Worm (Caenorhabditis elegans) whole organism, young adult: ENCODE measurements around the gene F52E1.5.

Source experiments
- B0336.3 ChIP-seq: fragments of 200-800 bp; sonication (Bioruptor generic); IDR thresholded peaks from 2 replicates; pipeline ENCODE4 v1.3.6; 2022; ENCODE audit warnings: missing genetic modification characterization, missing compliant biosample characterization
- D2030.7 ChIP-seq: fragments of 200-800 bp; sonication (Bioruptor generic); IDR thresholded peaks from 2 replicates; pipeline ENCODE4 v1.3.6; 2022; ENCODE audit warnings: missing genetic modification reagents, missing genetic modification characterization, missing compliant biosample characterization
- F23B12.7 ChIP-seq: sonication (generic microtip); optimal IDR thresholded peaks from 2 replicates; lab custom pipeline; 2017; ENCODE audit warnings: missing genetic modification characterization, mild to moderate bottlenecking, missing compliant biosample characterization, antibody characterized with exemption, moderate library complexity; ENCODE audit not compliant: insufficient read depth
- F55B11.4 ChIP-seq: sonication (generic microtip); optimal IDR thresholded peaks from 2 replicates; lab custom pipeline; 2016; ENCODE audit warnings: missing compliant biosample characterization, missing genetic modification characterization, borderline replicate concordance; ENCODE audit not compliant: insufficient read depth
- Y56A3A.18 ChIP-seq: fragments of 200-800 bp; sonication (Bioruptor generic); IDR thresholded peaks from 2 replicates; pipeline ENCODE4 v1.3.6; 2022; ENCODE audit warnings: missing genetic modification reagents, missing genetic modification characterization, missing compliant biosample characterization
- Y79H2A.3 ChIP-seq: fragments of 200-800 bp; sonication (Bioruptor generic); conservative IDR thresholded peaks from 2 replicates; pipeline ENCODE4 v1.3.6; 2022; ENCODE audit warnings: missing genetic modification reagents, missing genetic modification characterization, missing compliant biosample characterization
- atf-7 ChIP-seq: sonication (generic microtip); optimal IDR thresholded peaks from 2 replicates; lab custom pipeline; 2017; ENCODE audit warnings: mild to moderate bottlenecking, missing genetic modification characterization, missing compliant biosample characterization
- attf-6 ChIP-seq: fragments of 200-800 bp; sonication (Bioruptor generic); IDR thresholded peaks from 2 replicates; pipeline ENCODE4 v1.3.6; 2022; ENCODE audit warnings: missing genetic modification reagents, missing genetic modification characterization, missing compliant biosample characterization
- bed-2 ChIP-seq: fragments of 200-800 bp; sonication (Bioruptor generic); IDR thresholded peaks from 2 replicates; pipeline ENCODE4 v1.3.6; 2022; ENCODE audit warnings: missing genetic modification reagents, missing genetic modification characterization, missing compliant biosample characterization
- cebp-2 ChIP-seq: fragments of 200-800 bp; sonication (Bioruptor generic); IDR thresholded peaks from 2 replicates; pipeline ENCODE4 v1.3.6; 2022; ENCODE audit warnings: missing genetic modification characterization, missing compliant biosample characterization
- ceh-100 ChIP-seq: fragments of 200-800 bp; sonication (Bioruptor generic); IDR thresholded peaks from 2 replicates; pipeline ENCODE4 v1.3.6; 2022; ENCODE audit warnings: missing genetic modification reagents, missing genetic modification characterization, missing compliant biosample characterization
- ceh-91 ChIP-seq: fragments of 200-800 bp; sonication (Bioruptor generic); IDR thresholded peaks from 2 replicates; pipeline ENCODE4 v1.3.6; 2022; ENCODE audit warnings: missing genetic modification reagents, missing genetic modification characterization, missing compliant biosample characterization
- dpl-1 ChIP-seq: fragments of 150-350 bp; optimal IDR thresholded peaks from 2 replicates; lab custom pipeline; 2014; ENCODE audit warnings: missing biosample characterization, missing genetic modification reagents, missing genetic modification characterization
- egl-18 ChIP-seq: fragments of 200-800 bp; sonication (Bioruptor generic); IDR thresholded peaks from 2 replicates; pipeline ENCODE4 v1.3.6; 2022; ENCODE audit warnings: missing genetic modification reagents, missing genetic modification characterization, missing compliant biosample characterization
- gei-17 ChIP-seq: fragments of 200-800 bp; sonication (Bioruptor generic); optimal IDR thresholded peaks from 2 replicates; lab custom pipeline; 2018; ENCODE audit warnings: mild to moderate bottlenecking, missing genetic modification characterization, missing compliant biosample characterization
- him-1 ChIP-seq: sonication (generic microtip); optimal IDR thresholded peaks from 2 replicates; lab custom pipeline; 2016; ENCODE audit warnings: missing genotype, missing genetic modification reagents, missing genetic modification characterization, missing compliant biosample characterization
- hmg-1.2 ChIP-seq: fragments of 200-800 bp; sonication (Bioruptor generic); IDR thresholded peaks from 2 replicates; pipeline ENCODE4 v1.3.6; 2022; ENCODE audit warnings: missing genetic modification reagents, missing genetic modification characterization, missing compliant biosample characterization
- lin-54 ChIP-seq: fragments of 200-800 bp; sonication (Bioruptor generic); optimal IDR thresholded peaks from 2 replicates; lab custom pipeline; 2018; ENCODE audit warnings: mild to moderate bottlenecking, missing genetic modification characterization, missing compliant biosample characterization
- lir-1 ChIP-seq: fragments of 200-800 bp; sonication (Bioruptor generic); conservative IDR thresholded peaks from 2 replicates; pipeline ENCODE4 v1.3.6; 2022; ENCODE audit warnings: missing genetic modification reagents, missing genetic modification characterization, missing compliant biosample characterization
- lsl-1 ChIP-seq: fragments of 200-800 bp; sonication (Bioruptor generic); optimal IDR thresholded peaks from 2 replicates; lab custom pipeline; 2018; ENCODE audit warnings: mild to moderate bottlenecking, missing genetic modification characterization, moderate library complexity, missing compliant biosample characterization
- madf-10 ChIP-seq: sonication (generic microtip); optimal IDR thresholded peaks from 2 replicates; lab custom pipeline; 2016; ENCODE audit warnings: mild to moderate bottlenecking, missing genetic modification characterization, missing compliant biosample characterization
- mes-4 ChIP-seq: sonication (generic microtip); optimal IDR thresholded peaks from 2 replicates; lab custom pipeline; 2016; ENCODE audit warnings: missing genotype, missing genetic modification characterization, missing compliant biosample characterization
- nhr-80 ChIP-seq: sonication (generic microtip); optimal IDR thresholded peaks from 2 replicates; lab custom pipeline; 2016; ENCODE audit warnings: missing genetic modification characterization, missing compliant biosample characterization
- repo-1 ChIP-seq: sonication (generic microtip); optimal IDR thresholded peaks from 2 replicates; lab custom pipeline; 2017; ENCODE audit warnings: mild to moderate bottlenecking, missing genetic modification characterization, missing compliant biosample characterization
- rpc-1 ChIP-seq, 2 experiments: fragments of 150-350 bp in 1 of 2; sonication (generic microtip) in 1 of 2; optimal IDR thresholded peaks; 2 replicates each; lab custom pipeline; 2014 to 2018; ENCODE audit warnings: missing biosample characterization in 1 of 2, missing genetic modification characterization in 1 of 2, missing genetic modification reagents in 1 of 2, missing genotype in 1 of 2
- sdz-38 ChIP-seq: sonication (generic microtip); optimal IDR thresholded peaks from 2 replicates; lab custom pipeline; 2016; ENCODE audit warnings: missing genotype, missing genetic modification characterization, missing compliant biosample characterization
- somi-1 ChIP-seq: fragments of 200-800 bp; sonication (Bioruptor generic); optimal IDR thresholded peaks from 2 replicates; lab custom pipeline; 2018; ENCODE audit warnings: mild to moderate bottlenecking, missing genetic modification characterization, missing compliant biosample characterization
- sptf-2 ChIP-seq: fragments of 200-800 bp; sonication (Bioruptor generic); optimal IDR thresholded peaks from 2 replicates; lab custom pipeline; 2018; ENCODE audit warnings: mild to moderate bottlenecking, missing genetic modification characterization, missing compliant biosample characterization
- tlf-1 ChIP-seq: fragments of 200-800 bp; sonication (Bioruptor generic); optimal IDR thresholded peaks from 2 replicates; lab custom pipeline; 2018; ENCODE audit warnings: mild to moderate bottlenecking, missing genetic modification characterization, missing compliant biosample characterization
- zim-3 ChIP-seq: sonication (generic microtip); optimal IDR thresholded peaks from 2 replicates; lab custom pipeline; 2017; ENCODE audit warnings: mild to moderate bottlenecking, missing genetic modification characterization, moderate library complexity, missing compliant biosample characterization
- ztf-28 ChIP-seq: fragments of 200-800 bp; sonication (Bioruptor generic); IDR thresholded peaks from 2 replicates; pipeline ENCODE4 v1.3.6; 2022; ENCODE audit warnings: missing genetic modification reagents, missing genetic modification characterization, missing compliant biosample characterization

F52E1.5 gene

DNA sequence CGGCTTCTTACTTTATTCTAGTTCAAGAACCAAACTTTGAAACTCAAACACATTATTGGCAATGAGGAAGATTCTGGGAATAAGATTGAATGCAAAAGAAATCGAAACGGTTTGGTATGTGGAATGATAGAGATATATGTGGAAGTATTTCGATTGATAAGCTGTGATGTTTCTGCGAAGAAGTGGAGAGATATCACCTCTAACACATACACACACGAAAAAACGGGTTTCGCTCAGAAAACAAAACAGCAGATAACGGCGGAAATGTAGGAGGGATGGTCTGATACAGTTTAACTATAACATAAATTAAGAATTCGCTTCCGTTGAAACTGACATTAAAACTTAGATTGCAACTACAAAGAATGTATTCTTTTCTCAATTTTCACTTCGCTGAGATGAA lies 22.0 kb downstream of the F52E1.5 start:
- TF ChIP-seq tlf-1 (GFP tag; lab: Kevin White, UChicago) (no peak), ceh-100 (GFP tag; lab: Robert Waterston, UW) (no peak), sptf-2 (GFP tag; lab: Kevin White, UChicago) (no peak), D2030.7 (GFP tag; lab: Robert Waterston, UW) (no peak), lir-1 (GFP tag; lab: Robert Waterston, UW) (no peak), somi-1 (GFP tag; lab: Kevin White, UChicago) (no peak), lsl-1 (GFP tag; lab: Kevin White, UChicago) (no peak), nhr-80 (no peak)

DNA sequence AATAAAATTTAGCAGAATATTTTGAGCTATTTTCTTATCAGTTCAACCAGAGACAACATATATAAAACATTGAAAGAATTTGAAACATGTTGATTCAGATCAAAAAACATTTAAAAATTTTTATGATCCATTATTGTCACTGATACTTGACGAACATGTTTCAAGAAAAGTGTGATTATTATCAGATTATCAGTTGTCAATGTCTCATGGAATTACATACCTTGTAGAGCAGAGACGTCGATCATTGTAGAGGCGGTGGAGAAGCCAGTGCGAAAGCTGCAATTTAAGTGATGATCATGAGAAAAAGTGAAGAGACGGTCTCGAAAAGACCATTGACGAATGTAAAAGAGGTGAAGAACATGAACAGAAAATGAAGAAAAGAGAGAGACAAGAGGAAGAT lies 23.1 kb downstream of the F52E1.5 start, which contains the start of gene F52E1.9:
F52E1.9 (minus strand) TSS at position 278 of the 400 bp plus-strand sequence.
- TF ChIP-seq dpl-1 (no peak), sdz-38 (tag; lab: Kevin White, UChicago) (no peak), rpc-1 (optimal IDR thresholded peaks at IDR 0.05; lab: Kevin White, UChicago) (no peak), rpc-1 (tag; optimal IDR thresholded peaks at IDR 0.05; lab: Kevin White, UChicago) (no peak), ztf-28 (GFP tag; lab: Robert Waterston, UW) (no peak), Y79H2A.3 (GFP tag; lab: Robert Waterston, UW) (no peak), atf-7 (peak; percentile 14), nhr-80 (peak; percentile 83)
- TF ChIP-seq, all 124 proteins: peak for 2

DNA sequence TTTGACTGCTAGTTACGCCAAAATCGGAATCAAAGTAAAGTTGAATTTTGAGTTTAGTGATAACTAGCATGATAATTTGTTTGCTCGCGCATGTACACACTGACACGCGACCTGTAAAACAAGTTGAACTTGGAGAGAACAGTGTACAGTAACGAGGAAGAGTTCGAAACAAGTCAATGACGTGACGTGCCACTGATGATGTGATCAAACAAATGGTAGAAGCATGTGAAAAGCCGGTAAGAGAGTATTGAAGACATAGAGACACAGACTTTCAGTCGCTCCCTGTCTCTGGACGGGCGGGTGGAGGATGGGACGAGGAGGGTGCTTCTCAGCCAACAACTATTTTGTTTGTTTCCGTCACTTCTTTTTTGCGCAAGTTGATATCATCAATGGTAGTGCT lies 23.8 kb downstream of the F52E1.5 start:
- TF ChIP-seq mes-4 (tag; lab: Kevin White, UChicago) (no peak), madf-10 (tag; lab: Kevin White, UChicago) (no peak), nhr-80 (peak; percentile 33), hmg-1.2 (GFP tag; lab: Robert Waterston, UW) (peak; percentile 45; the same call in 1 of the 2 replicates)

DNA sequence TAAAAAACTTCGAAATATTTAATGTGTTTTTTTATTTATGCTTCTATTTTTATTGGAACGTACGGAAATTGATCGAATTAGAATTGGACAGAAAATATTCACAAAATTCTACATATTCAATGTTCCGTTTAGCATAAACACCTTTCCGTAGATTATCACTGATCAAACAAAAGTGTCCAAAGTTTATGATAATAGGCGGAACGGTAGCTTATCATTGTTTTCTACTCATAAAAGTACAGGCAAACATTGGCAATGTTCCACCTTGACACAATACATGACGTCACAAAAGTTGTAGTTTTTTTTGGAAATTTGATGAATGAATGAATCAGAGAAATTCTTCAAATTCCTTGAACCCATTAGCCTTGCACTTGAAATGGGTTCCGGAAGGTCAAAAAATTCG lies 24.6 kb downstream of the F52E1.5 start:
- TF ChIP-seq B0336.3 (no peak), zim-3 (no peak), bed-2 (no peak), repo-1 (tag; lab: Kevin White, UChicago) (no peak), Y56A3A.18 (GFP tag; lab: Robert Waterston, UW) (no peak), attf-6 (GFP tag; lab: Robert Waterston, UW) (no peak), lir-1 (GFP tag; lab: Robert Waterston, UW) (no peak), F23B12.7 (tag; lab: Kevin White, UChicago) (no peak), egl-18 (GFP tag; lab: Robert Waterston, UW) (no peak)

DNA sequence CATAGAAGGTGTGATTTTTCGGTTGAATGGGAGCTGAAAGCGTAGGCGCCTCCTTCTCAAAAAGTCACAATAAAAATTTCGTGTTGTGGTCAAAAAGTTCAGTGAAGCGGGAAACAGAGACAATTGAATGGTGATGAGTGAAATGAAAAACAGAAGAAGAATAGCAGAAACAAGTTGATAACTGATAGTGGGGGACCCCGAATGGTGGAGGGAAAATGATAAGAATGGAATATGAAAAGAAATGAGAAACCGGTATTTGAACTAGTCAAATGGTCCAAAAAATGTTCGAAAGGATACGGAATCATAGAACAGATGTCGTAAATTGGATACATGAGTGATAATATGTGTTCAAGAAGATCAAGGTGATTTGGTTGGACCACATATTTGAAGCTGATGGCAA lies 25.0 kb downstream of the F52E1.5 start:
- no peak for TF ChIP-seq ceh-91 (GFP tag; lab: Robert Waterston, UW)
- no peak for TF ChIP-seq gei-17
- TF ChIP-seq him-1 (tag; lab: Kevin White, UChicago) = no peak
- TF ChIP-seq attf-6 (GFP tag; lab: Robert Waterston, UW) = no peak
- no peak for TF ChIP-seq lir-1 (GFP tag; lab: Robert Waterston, UW)
- no peak for TF ChIP-seq cebp-2
- no peak for TF ChIP-seq lin-54 (GFP tag; lab: Kevin White, UChicago)
- TF ChIP-seq F55B11.4 (tag; lab: Kevin White, UChicago) = no peak
- TF ChIP-seq, all 124 proteins: peak for 0
